Fruit fly (Drosophila melanogaster) whole organism, embryonic: ENCODE measurements around the gene CSN1b.

Experiments
- CG18011 ChIP-seq: fragments of 200-800 bp; sonication (Bioruptor generic); optimal IDR thresholded peaks from 2 replicates; lab custom pipeline; 2017; ENCODE audit warnings: missing biosample characterization, missing genetic modification characterization, mild to moderate bottlenecking, moderate library complexity, missing genotype
- CG2199 ChIP-seq: fragments of 200-800 bp; sonication (Bioruptor generic); IDR thresholded peaks from 3 replicates; pipeline ENCODE4 v1.3.6; 2022; ENCODE audit warnings: missing biosample characterization, missing genetic modification characterization
- CG32767 ChIP-seq: fragments of 200-800 bp; sonication (Bioruptor generic); IDR thresholded peaks from 2 replicates; pipeline ENCODE4 v1.3.6; 2022; ENCODE audit warnings: missing biosample characterization, missing genetic modification characterization
- Jarid2 ChIP-seq: fragments of 200-800 bp; sonication (Bioruptor generic); optimal IDR thresholded peaks from 3 replicates; lab custom pipeline; 2017; ENCODE audit warnings: mild to moderate bottlenecking, missing biosample characterization, missing genetic modification reagents, missing genetic modification characterization
- crol ChIP-seq: fragments of 200-800 bp; sonication (Bioruptor generic); IDR thresholded peaks from 2 replicates; pipeline ENCODE4 v1.3.6; 2022; ENCODE audit warnings: missing biosample characterization, missing genetic modification characterization
- nerfin-1 ChIP-seq: fragments of 200-800 bp; sonication (Bioruptor generic); optimal IDR thresholded peaks from 3 replicates; lab custom pipeline; 2019; ENCODE audit warnings: missing biosample characterization, mild to moderate bottlenecking, missing genetic modification characterization, moderate library complexity
- phol ChIP-seq: fragments of 200-800 bp; sonication (Bioruptor generic); optimal IDR thresholded peaks from 3 replicates; lab custom pipeline; 2018; ENCODE audit warnings: missing biosample characterization, mild to moderate bottlenecking, missing genetic modification characterization, moderate library complexity
- pros ChIP-seq: fragments of 200-800 bp; sonication (Bioruptor generic); optimal IDR thresholded peaks from 3 replicates; lab custom pipeline; 2019; ENCODE audit warnings: missing biosample characterization, mild to moderate bottlenecking, missing genetic modification characterization, moderate library complexity
- scrt ChIP-seq: fragments of 200-800 bp; sonication (Bioruptor generic); optimal IDR thresholded peaks from 2 replicates; lab custom pipeline; 2018; ENCODE audit warnings: missing biosample characterization, mild to moderate bottlenecking, missing genetic modification characterization, moderate library complexity

CSN1b gene

dm6 chr3L:18853439-18853838 lies 51.3 kb downstream of the CSN1b start:
- TF ChIP-seq CG2199 (GFP tag; lab: Robert Waterston, UW) (0 out of 3 replicates have a peak, but pooled peaks have one; percentile 24), pros (GFP tag; lab: Kevin White, UChicago) (peak; percentile 7), CG32767 (GFP tag; lab: Robert Waterston, UW) (0 out of 2 replicates have a peak, but pooled peaks have one; percentile 26), phol (tag; lab: Kevin White, UChicago) (peak; percentile 53), scrt (GFP tag; lab: Kevin White, UChicago) (peak; percentile 9), crol (GFP tag; lab: Robert Waterston, UW) (peak; percentile 88; the same call in 1 of the 2 replicates), Jarid2 (no peak), CG18011 (GFP tag; lab: Kevin White, UChicago) (no peak), nerfin-1 (tag; lab: Kevin White, UChicago) (no peak)
